Worm (Caenorhabditis elegans): ENCODE data around the gene rpia-1.

DNA sequence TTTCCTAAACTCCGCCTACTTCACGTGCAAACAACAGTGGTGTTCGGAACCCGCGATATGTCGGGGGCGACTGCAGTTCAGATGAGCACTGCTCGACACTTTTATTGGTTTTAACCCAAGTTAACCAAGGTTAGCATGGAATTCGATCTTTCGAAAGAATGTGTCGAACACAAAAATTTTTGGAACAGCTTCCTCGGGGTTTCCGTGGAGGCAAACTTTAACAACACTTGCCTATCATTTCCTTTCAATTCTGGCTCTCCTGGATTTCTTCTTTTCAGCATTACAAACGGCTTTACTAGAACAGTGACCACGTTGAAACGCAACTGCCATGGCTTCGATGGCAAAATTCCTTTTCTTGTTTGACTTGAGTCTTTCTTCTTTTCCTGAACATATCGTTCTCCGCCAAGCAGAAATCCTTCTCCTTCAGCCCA lies 18.4 kb downstream of the rpia-1 start:
- TF ChIP-seq gmeb-2 (tag; optimal IDR thresholded peaks at IDR 0.05) = no peak
- TF ChIP-seq ama-1 (optimal IDR thresholded peaks at IDR 0.05) = peak; percentile 87
- no peak for TF ChIP-seq hlh-6 (tag; optimal IDR thresholded peaks at IDR 0.05)
- TF ChIP-seq sox-4 (tag; optimal IDR thresholded peaks at IDR 0.05) = no peak
- TF ChIP-seq tbx-2 (tag; optimal IDR thresholded peaks at IDR 0.05) = no peak
- no peak for TF ChIP-seq pqm-1 (tag; optimal IDR thresholded peaks at IDR 0.05)
- no peak for TF ChIP-seq ceh-48 (tag; optimal IDR thresholded peaks at IDR 0.05)
- TF ChIP-seq nfya-1 (tag; optimal IDR thresholded peaks at IDR 0.05) = no peak

All from whole organism, late embryonic.